Fruit fly (Drosophila melanogaster) whole organism, adult: ENCODE results near the gene sosie.

Experiments
- CG11617 ChIP-seq: fragments of 200-800 bp; sonication (Bioruptor generic); optimal IDR thresholded peaks from 2 replicates; lab custom pipeline; 2017; ENCODE audit warnings: mild to moderate bottlenecking, missing biosample characterization, missing genetic modification reagents, missing genetic modification characterization
- CG12768 ChIP-seq: fragments of 200-800 bp; sonication (Bioruptor generic); optimal IDR thresholded peaks from 2 replicates; lab custom pipeline; 2017; ENCODE audit warnings: missing biosample characterization, missing genetic modification characterization, mild to moderate bottlenecking, moderate library complexity, missing genetic modification reagents
- CG14711 ChIP-seq: fragments of 200-800 bp; sonication (Bioruptor generic); optimal IDR thresholded peaks from 2 replicates; lab custom pipeline; 2018; ENCODE audit warnings: missing biosample characterization, mild to moderate bottlenecking, missing genetic modification characterization, moderate library complexity
- CG1620 ChIP-seq: fragments of 200-800 bp; sonication (Bioruptor generic); optimal IDR thresholded peaks from 2 replicates; lab custom pipeline; 2016; ENCODE audit warnings: missing biosample characterization, missing genetic modification characterization
- CG33017 ChIP-seq: fragments of 200-800 bp; sonication (Bioruptor generic); optimal IDR thresholded peaks from 2 replicates; lab custom pipeline; 2018; ENCODE audit warnings: missing biosample characterization, mild to moderate bottlenecking, missing genetic modification characterization, moderate library complexity
- CG5204 ChIP-seq: fragments of 200-800 bp; sonication (Bioruptor generic); optimal IDR thresholded peaks from 2 replicates; lab custom pipeline; 2016; ENCODE audit warnings: missing biosample characterization, missing genetic modification characterization
- CG7045 ChIP-seq: fragments of 200-800 bp; sonication (Bioruptor generic); optimal IDR thresholded peaks from 2 replicates; lab custom pipeline; 2017; ENCODE audit warnings: missing biosample characterization, mild to moderate bottlenecking, missing genetic modification characterization
- CG7101 ChIP-seq: fragments of 200-800 bp; sonication (Bioruptor generic); optimal IDR thresholded peaks from 2 replicates; lab custom pipeline; 2018; ENCODE audit warnings: missing biosample characterization, mild to moderate bottlenecking, missing genetic modification characterization, moderate library complexity
- Clk ChIP-seq: fragments of 200-800 bp; sonication (Bioruptor generic); optimal IDR thresholded peaks from 2 replicates; lab custom pipeline; 2017; ENCODE audit warnings: missing biosample characterization, missing genetic modification characterization
- Crg-1 ChIP-seq: fragments of 200-800 bp; sonication (Bioruptor generic); optimal IDR thresholded peaks from 2 replicates; lab custom pipeline; 2016; ENCODE audit warnings: missing biosample characterization, missing genetic modification characterization
- Hr96 ChIP-seq: fragments of 200-800 bp; sonication (Bioruptor generic); optimal IDR thresholded peaks from 2 replicates; lab custom pipeline; 2016; ENCODE audit warnings: missing biosample characterization, missing genetic modification characterization
- Mnt ChIP-seq: fragments of 200-800 bp; sonication (Bioruptor generic); optimal IDR thresholded peaks from 2 replicates; lab custom pipeline; 2016; ENCODE audit warnings: missing biosample characterization, mild to moderate bottlenecking, missing genetic modification characterization
- bab1 ChIP-seq: fragments of 200-800 bp; sonication (Bioruptor generic); optimal IDR thresholded peaks from 3 replicates; lab custom pipeline; 2019; ENCODE audit warnings: missing biosample characterization, mild to moderate bottlenecking, missing genetic modification characterization, moderate library complexity
- cic ChIP-seq: fragments of 200-800 bp; sonication (Bioruptor generic); optimal IDR thresholded peaks from 2 replicates; lab custom pipeline; 2017; ENCODE audit warnings: missing biosample characterization, mild to moderate bottlenecking, missing genetic modification characterization, moderate library complexity
- cnc ChIP-seq, 2 experiments: fragments of >200 bp; optimal IDR thresholded peaks; 2 replicates each; lab custom pipeline; 2017
- kay ChIP-seq: fragments of 200-800 bp; sonication (Bioruptor generic); peaks from one replicate; lab custom pipeline; 2016; ENCODE audit warnings: missing biosample characterization, missing genetic modification characterization, borderline replicate concordance
- ovo ChIP-seq: fragments of 200-800 bp; sonication (Bioruptor generic); optimal IDR thresholded peaks from 2 replicates; lab custom pipeline; 2016; ENCODE audit warnings: missing biosample characterization, missing genetic modification characterization
- pad ChIP-seq: fragments of 200-800 bp; sonication (Bioruptor generic); optimal IDR thresholded peaks from 3 replicates; lab custom pipeline; 2017; ENCODE audit warnings: missing biosample characterization, missing genetic modification characterization, mild to moderate bottlenecking, moderate library complexity, missing genetic modification reagents
- tj ChIP-seq: fragments of 200-800 bp; sonication (Bioruptor generic); optimal IDR thresholded peaks from 3 replicates; lab custom pipeline; 2017; ENCODE audit warnings: missing biosample characterization, mild to moderate bottlenecking, missing genetic modification characterization, moderate library complexity
- toe ChIP-seq: fragments of 200-800 bp; sonication (Bioruptor generic); optimal IDR thresholded peaks from 2 replicates; lab custom pipeline; 2016; ENCODE audit warnings: missing biosample characterization, missing genetic modification characterization

Gene sosie

DNA sequence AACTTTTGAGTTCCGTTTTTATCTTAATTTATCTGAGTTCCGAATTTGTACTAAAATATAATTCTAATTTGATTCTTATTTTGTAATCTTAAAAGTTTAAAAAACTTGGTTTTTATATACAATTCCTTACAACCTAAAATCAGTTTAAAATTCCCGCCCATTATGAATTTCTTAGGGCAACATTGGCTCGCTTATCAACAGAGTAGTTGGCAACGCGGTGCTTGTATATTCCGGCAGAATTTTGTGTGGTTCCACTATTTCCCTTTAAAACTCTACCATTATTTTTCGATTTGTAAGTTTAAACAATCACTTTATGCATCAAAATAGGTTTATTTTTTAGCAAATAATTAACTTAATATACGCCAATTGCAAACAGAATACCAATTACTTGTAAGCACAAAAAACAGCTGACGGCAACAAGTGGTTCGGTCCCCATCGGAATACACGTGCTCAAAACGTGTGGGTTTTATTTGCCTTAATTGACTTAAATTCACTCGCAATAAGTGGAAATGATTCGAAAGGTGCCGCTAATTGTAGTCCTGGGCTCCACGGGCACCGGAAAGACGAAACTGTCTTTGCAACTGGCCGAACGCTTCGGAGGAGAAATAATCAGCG is 43.2 kb downstream of the sosie start, which contains the start of the genes CG11089 and CG31381:
CG11089 (plus strand) TSS at position 203 of the 615 bp plus-strand sequence.
CG31381 (plus strand) TSS at position 203 of the 615 bp plus-strand sequence.
- TF ChIP-seq Crg-1 (GFP tag; lab: Kevin White, UChicago): no peak
- peak; percentile 46 for TF ChIP-seq tj
- TF ChIP-seq CG5204 (GFP tag; lab: Kevin White, UChicago): no peak
- no peak for TF ChIP-seq ovo
- peak; percentile 80 for TF ChIP-seq Mnt (GFP tag; lab: Kevin White, UChicago)

DNA sequence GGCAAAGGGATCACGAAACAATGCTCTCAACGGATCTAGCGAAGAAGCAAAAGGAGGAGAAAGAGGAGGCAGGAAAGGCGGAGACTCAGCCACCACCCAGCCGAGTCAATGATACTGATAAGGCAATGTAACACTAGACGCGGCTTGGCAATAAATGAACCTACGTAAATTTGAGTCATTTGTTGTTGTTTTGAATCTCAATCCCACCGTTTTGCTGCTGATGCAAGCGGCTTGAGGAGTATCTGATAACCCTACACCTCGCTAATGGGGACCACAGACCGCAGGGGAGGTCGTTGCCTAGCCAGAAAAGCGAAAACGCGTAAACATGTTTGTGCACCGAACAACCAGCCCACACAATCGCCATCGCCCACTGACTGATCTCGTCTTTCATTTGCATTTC is 44.9 kb downstream of the sosie start:
- TF ChIP-seq CG33017 (tag; lab: Kevin White, UChicago): no peak
- TF ChIP-seq tj: peak; percentile 90
- no peak for TF ChIP-seq CG12768 (GFP tag; lab: Kevin White, UChicago)
- TF ChIP-seq Clk (GFP tag; lab: Kevin White, UChicago): no peak

DNA sequence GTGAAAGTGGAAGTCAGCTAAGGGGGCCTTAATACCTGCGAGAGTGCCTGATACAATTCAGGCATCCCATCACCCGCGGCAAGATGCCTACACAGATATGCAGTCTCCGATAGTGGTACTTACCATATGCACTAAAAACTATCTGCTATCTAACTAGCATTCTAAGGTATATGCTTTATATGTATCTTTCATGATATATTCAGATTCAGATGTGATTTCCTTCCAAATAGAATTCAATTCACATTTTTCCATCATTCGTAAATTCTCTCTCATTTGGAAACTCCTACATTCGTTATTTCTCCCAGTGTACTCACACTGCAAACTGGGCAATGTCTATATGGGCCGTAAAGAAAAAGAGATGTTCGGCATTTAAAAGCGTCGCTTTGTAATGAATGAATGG is 52.7 kb downstream of the sosie start:
- TF ChIP-seq kay (GFP tag; lab: Kevin White, UChicago) (no peak), bab1 (GFP tag; lab: Kevin White, UChicago) (no peak), CG33017 (tag; lab: Kevin White, UChicago) (no peak), CG5204 (GFP tag; lab: Kevin White, UChicago) (no peak), CG7045 (GFP tag; lab: Kevin White, UChicago) (no peak), toe (GFP tag; lab: Kevin White, UChicago) (no peak), Mnt (GFP tag; lab: Kevin White, UChicago) (no peak), tj (no peak), cnc (optimal IDR thresholded peaks at IDR 0.05; lab: Kevin White, UChicago) (no peak), Crg-1 (GFP tag; lab: Kevin White, UChicago) (no peak), cic (GFP tag; lab: Kevin White, UChicago) (no peak), CG1620 (no peak), CG7101 (tag; lab: Kevin White, UChicago) (no peak), CG14711 (no peak)

DNA sequence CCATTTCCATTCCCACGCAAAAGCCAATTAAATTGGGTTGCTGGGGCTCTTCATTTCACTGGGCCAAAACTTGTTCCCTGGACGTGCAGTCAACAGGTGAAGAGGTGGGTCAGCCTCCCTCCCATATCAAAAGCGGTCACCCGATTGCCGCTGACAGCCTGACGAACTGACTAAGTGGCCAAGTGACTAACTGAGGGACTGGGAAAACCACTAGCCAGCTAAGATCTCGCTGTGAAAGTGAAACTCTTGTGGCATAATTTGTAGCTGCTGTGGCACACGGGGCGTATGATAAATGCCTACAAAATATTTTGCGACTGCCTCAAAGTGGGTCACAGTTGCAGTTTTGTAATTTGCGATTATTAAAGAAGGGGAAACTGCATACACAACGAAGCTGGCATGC is 54.7 kb downstream of the sosie start:
- TF ChIP-seq Hr96 (GFP tag; lab: Kevin White, UChicago) (no peak), Mnt (GFP tag; lab: Kevin White, UChicago) (no peak), CG11617 (GFP tag; lab: Kevin White, UChicago) (no peak), tj (no peak), toe (GFP tag; lab: Kevin White, UChicago) (no peak), cic (GFP tag; lab: Kevin White, UChicago) (no peak), bab1 (GFP tag; lab: Kevin White, UChicago) (no peak), kay (GFP tag; lab: Kevin White, UChicago) (no peak), ovo (no peak), CG1620 (no peak), Clk (GFP tag; lab: Kevin White, UChicago) (no peak), CG7101 (tag; lab: Kevin White, UChicago) (no peak), Crg-1 (GFP tag; lab: Kevin White, UChicago) (no peak), CG14711 (no peak), CG12768 (GFP tag; lab: Kevin White, UChicago) (no peak), CG5204 (GFP tag; lab: Kevin White, UChicago) (no peak)

DNA sequence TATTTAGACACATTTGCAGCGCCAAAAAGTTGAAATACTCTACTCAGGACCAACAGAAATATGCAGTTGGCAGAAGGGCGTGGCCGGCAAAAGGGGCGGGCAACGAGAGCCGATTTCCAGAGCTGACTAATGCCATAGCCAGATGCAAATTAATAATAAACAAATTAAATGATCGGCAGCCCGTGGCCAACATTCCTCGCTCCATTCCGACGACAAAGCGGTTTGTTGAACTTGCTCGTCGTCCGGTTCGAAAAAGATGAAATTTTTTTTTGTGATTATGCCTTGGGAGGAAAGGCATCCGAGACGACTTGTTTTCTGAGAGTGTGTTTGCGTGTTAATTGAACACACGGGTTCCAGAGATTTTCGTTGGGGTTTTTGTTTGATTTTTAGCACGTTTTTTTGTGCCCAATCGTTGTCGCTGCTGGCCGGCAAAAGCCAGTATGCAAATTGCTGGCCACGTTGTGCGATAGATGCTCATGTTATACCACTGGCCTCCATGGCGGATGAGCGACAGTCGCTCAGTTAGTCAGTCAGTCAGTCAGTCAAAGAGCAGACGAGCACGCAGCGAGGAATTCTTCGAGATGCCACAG is 55.6 kb downstream of the sosie start:
- TF ChIP-seq toe (GFP tag; lab: Kevin White, UChicago) (no peak), CG1620 (no peak), Crg-1 (GFP tag; lab: Kevin White, UChicago) (no peak), kay (GFP tag; lab: Kevin White, UChicago) (no peak), ovo (no peak), pad (GFP tag; lab: Kevin White, UChicago) (no peak), CG12768 (GFP tag; lab: Kevin White, UChicago) (no peak), Mnt (GFP tag; lab: Kevin White, UChicago) (no peak), CG7045 (GFP tag; lab: Kevin White, UChicago) (no peak), cic (GFP tag; lab: Kevin White, UChicago) (no peak), cnc (optimal IDR thresholded peaks at IDR 0.05; lab: Kevin White, UChicago) (no peak), Clk (GFP tag; lab: Kevin White, UChicago) (no peak)
